Fruit fly (Drosophila melanogaster): Measurements from ENCODE around the gene CG32639.

CG32639 gene

DNA sequence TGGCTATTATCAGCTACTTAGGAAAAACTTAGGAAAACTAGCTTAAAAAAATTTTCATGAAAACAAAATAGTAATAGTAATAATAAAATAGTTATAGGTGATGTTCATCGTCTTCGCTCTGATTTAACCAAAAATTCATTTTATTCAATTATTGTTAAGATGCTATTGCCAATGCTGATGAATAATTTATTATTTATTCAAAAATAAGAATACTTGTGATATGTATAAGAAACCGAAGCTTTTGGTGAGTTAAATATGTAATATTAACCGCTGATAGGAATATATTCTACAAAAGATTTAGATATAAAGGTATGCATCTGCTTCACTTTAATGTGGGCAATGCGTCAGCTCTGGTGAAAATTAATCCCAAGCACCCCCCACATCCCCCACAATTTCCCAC lies 44.4 kb upstream of the CG32639 start:
- TF ChIP-seq Ets98B (GFP tag; IDR thresholded peaks at IDR 0.05) (no peak), Snoo (tag; optimal IDR thresholded peaks at IDR 0.05) (no peak), EcR (GFP tag; optimal IDR thresholded peaks at IDR 0.05) (no peak), CG13204 (GFP tag; optimal IDR thresholded peaks at IDR 0.05) (no peak), CG32121 (GFP tag; IDR thresholded peaks at IDR 0.05) (no peak), CG4496 (GFP tag; IDR thresholded peaks at IDR 0.05) (no peak), CG34367 (tag; optimal IDR thresholded peaks at IDR 0.05) (no peak), Pif1B (GFP tag; optimal IDR thresholded peaks at IDR 0.05) (no peak), rn (GFP tag; IDR thresholded peaks at IDR 0.05) (no peak), Pif1A (GFP tag; optimal IDR thresholded peaks at IDR 0.05) (no peak), CG9948 (tag; optimal IDR thresholded peaks at IDR 0.05) (no peak), CG14655 (GFP tag; optimal IDR thresholded peaks at IDR 0.05) (no peak)

DNA sequence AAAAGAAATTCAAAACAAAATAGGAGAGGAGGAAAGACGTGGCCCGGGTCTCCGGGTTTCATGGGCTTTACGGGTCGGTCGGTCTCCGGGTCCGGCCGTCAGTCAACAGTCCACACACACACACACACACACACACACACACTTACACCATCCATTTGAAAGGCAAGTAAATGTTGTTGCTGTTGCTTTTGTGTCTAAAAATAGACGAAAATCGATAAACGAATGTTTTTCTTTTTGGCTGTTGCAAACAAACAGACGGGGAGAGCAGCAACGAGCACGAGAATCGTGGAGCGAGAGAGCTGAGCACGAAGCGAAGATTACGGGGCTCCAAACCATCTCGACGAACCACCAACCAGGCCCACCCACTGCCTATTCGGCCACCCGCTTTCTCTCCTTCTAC lies 43.9 kb upstream of the CG32639 start:
- TF ChIP-seq CG14655 (GFP tag; optimal IDR thresholded peaks at IDR 0.05) = no peak
- no peak for TF ChIP-seq EcR (GFP tag; optimal IDR thresholded peaks at IDR 0.05)
- no peak for TF ChIP-seq CG4496 (GFP tag; IDR thresholded peaks at IDR 0.05)
- no peak for TF ChIP-seq CG17806 (tag; optimal IDR thresholded peaks at IDR 0.05)
- TF ChIP-seq CG34367 (tag; optimal IDR thresholded peaks at IDR 0.05) = no peak
- TF ChIP-seq CG13204 (GFP tag; optimal IDR thresholded peaks at IDR 0.05) = no peak

DNA sequence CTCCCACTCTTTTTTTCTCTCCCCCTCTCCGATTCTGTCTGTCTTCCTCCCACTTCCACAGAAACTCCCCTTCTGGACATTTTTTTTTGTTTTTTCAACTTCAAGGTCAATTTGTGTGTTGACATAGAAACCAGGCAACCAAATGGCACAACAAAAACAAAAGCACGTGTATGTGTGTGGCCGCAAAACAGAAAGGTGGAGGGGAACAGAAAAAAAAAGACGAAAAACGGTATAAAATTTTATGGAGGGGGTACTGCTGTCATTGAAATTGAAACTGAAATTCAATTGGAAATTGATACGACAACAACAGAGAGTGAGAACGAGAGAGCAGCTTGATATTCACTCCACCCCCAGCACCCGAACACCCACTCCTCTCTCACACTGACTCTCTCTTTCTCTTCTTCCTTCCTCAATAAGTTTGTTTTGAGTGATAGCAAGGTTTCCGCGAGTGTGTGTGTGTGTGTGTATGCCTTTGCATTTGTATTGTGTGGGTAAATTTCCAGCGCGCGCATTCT lies 42.2 kb upstream of the CG32639 start:
- TF ChIP-seq CG14655 (GFP tag; optimal IDR thresholded peaks at IDR 0.05) = no peak
- no peak for TF ChIP-seq CG15710 (tag; optimal IDR thresholded peaks at IDR 0.05)
- no peak for TF ChIP-seq rn (GFP tag; IDR thresholded peaks at IDR 0.05)
- no peak for TF ChIP-seq Ets98B (GFP tag; IDR thresholded peaks at IDR 0.05)
- TF ChIP-seq CG4496 (GFP tag; IDR thresholded peaks at IDR 0.05) = no peak
- TF ChIP-seq CG32121 (GFP tag; IDR thresholded peaks at IDR 0.05) = no peak
- TF ChIP-seq CG12605 (GFP tag; IDR thresholded peaks at IDR 0.05) = no peak
- TF ChIP-seq Snoo (tag; optimal IDR thresholded peaks at IDR 0.05) = no peak
- TF ChIP-seq CG9948 (tag; optimal IDR thresholded peaks at IDR 0.05) = no peak
- TF ChIP-seq EcR (GFP tag; optimal IDR thresholded peaks at IDR 0.05) = no peak
- no peak for TF ChIP-seq CG10348 (GFP tag; IDR thresholded peaks at IDR 0.05)
- TF ChIP-seq D1 (tag; optimal IDR thresholded peaks at IDR 0.05) = no peak
- TF ChIP-seq CG17806 (tag; optimal IDR thresholded peaks at IDR 0.05) = no peak

DNA sequence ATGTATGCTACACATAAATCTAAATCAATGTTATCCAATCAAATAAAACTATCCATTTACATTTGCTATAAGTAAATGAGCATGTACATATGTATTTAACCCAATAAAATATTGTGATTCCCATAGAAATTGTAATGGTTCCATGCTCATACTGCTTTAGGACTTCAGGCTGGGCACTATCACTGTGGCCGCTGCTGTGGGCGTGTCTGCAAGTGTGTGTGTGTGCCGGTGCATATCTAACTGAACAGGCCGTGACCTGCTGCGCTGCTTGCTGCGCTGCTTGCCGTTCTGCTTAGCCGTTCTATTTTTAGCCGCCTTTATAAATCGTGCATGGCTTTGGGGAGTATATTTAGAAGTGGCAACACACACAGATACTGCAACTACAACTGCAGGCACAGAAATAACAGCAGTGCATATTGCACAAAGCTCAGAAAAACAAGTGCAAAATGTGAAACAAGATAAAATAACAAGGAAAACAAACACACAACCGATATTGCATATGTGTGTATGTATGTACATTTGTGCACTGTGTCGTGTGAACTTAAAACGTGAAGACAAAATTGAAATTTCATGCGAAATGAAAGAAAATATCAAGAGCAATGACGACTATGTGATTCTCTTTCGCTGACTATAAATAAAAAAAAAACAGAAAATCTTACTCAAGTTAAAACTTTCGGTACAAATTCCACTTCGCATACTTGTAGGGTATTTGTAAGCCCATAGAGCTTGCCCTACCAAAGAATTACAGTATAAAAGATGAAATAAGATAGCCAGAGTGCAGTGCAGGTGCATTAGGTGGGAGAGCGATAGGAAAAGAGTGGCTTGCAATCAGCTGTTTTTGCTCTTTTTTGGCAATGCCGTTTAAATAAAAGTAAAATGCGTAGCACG lies 41.5 kb upstream of the CG32639 start:
- TF ChIP-seq D1 (tag; optimal IDR thresholded peaks at IDR 0.05) (no peak), CG34367 (tag; optimal IDR thresholded peaks at IDR 0.05) (peak; percentile 21), CG17806 (tag; optimal IDR thresholded peaks at IDR 0.05) (peak; percentile 55), Pif1B (GFP tag; optimal IDR thresholded peaks at IDR 0.05) (peak; percentile 67), fd96Ca (GFP tag; IDR thresholded peaks at IDR 0.05) (peak; percentile 74), CG8159 (tag; optimal IDR thresholded peaks at IDR 0.05) (peak; percentile 59), CG14655 (GFP tag; optimal IDR thresholded peaks at IDR 0.05) (peak; percentile 46), gl (tag; optimal IDR thresholded peaks at IDR 0.05) (no peak), CG4496 (GFP tag; IDR thresholded peaks at IDR 0.05) (peak; percentile 75), CG10348 (GFP tag; IDR thresholded peaks at IDR 0.05) (no peak), CG15710 (tag; optimal IDR thresholded peaks at IDR 0.05) (peak; percentile 14), Snoo (tag; optimal IDR thresholded peaks at IDR 0.05) (peak; percentile 61), CG13204 (GFP tag; optimal IDR thresholded peaks at IDR 0.05) (no peak), CG12605 (GFP tag; IDR thresholded peaks at IDR 0.05) (no peak; the same call in 1 of the 2 replicates), CG9948 (tag; optimal IDR thresholded peaks at IDR 0.05) (peak; percentile 31), rn (GFP tag; IDR thresholded peaks at IDR 0.05) (peak; percentile 38; the same call in 1 of the 2 replicates), Pif1A (GFP tag; optimal IDR thresholded peaks at IDR 0.05) (peak; percentile 22), Ets98B (GFP tag; IDR thresholded peaks at IDR 0.05) (no peak; the same call in none of the 2 replicates), CG32121 (GFP tag; IDR thresholded peaks at IDR 0.05) (peak; percentile 51), CG8301 (tag; optimal IDR thresholded peaks at IDR 0.05) (peak; percentile 44), EcR (GFP tag; optimal IDR thresholded peaks at IDR 0.05) (peak; percentile 7)

DNA sequence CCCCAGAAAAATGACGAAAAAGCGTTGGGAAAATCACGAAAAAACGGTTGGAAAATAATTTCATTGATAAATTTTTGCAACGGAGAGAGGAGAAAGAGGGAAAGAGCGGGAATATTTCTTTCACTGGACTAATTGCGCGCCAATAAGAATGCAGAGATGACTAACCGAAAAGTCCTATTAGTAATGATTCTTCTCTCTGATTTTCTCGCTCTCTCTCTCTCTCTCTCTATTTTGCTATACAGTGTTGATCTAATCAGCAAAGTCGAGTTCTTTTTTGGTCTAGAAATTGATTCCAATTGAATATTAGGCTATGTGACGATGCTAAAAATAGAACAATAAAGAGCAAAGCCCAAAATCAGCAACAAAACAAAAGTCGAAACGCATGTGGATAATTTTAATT lies 40.8 kb upstream of the CG32639 start:
- TF ChIP-seq CG10348 (GFP tag; IDR thresholded peaks at IDR 0.05) (no peak), CG8159 (tag; optimal IDR thresholded peaks at IDR 0.05) (no peak), rn (GFP tag; IDR thresholded peaks at IDR 0.05) (no peak), EcR (GFP tag; optimal IDR thresholded peaks at IDR 0.05) (no peak), fd96Ca (GFP tag; IDR thresholded peaks at IDR 0.05) (no peak), gl (tag; optimal IDR thresholded peaks at IDR 0.05) (no peak), Pif1B (GFP tag; optimal IDR thresholded peaks at IDR 0.05) (no peak), CG32121 (GFP tag; IDR thresholded peaks at IDR 0.05) (no peak), Ets98B (GFP tag; IDR thresholded peaks at IDR 0.05) (no peak), CG9948 (tag; optimal IDR thresholded peaks at IDR 0.05) (no peak), CG8301 (tag; optimal IDR thresholded peaks at IDR 0.05) (no peak), Snoo (tag; optimal IDR thresholded peaks at IDR 0.05) (no peak), Pif1A (GFP tag; optimal IDR thresholded peaks at IDR 0.05) (no peak), CG34367 (tag; optimal IDR thresholded peaks at IDR 0.05) (no peak), CG4496 (GFP tag; IDR thresholded peaks at IDR 0.05) (no peak), CG17806 (tag; optimal IDR thresholded peaks at IDR 0.05) (no peak), CG12605 (GFP tag; IDR thresholded peaks at IDR 0.05) (no peak), CG14655 (GFP tag; optimal IDR thresholded peaks at IDR 0.05) (no peak), D1 (tag; optimal IDR thresholded peaks at IDR 0.05) (no peak), CG13204 (GFP tag; optimal IDR thresholded peaks at IDR 0.05) (no peak)
